Worm (Caenorhabditis elegans) whole organism, midembryonic: ENCODE results near the gene K04A8.20.

Experiments used
- T22C8.4 ChIP-seq: fragments of 200-800 bp; sonication (Bioruptor generic); IDR thresholded peaks from 2 replicates; pipeline ENCODE4 v1.3.6; 2022; ENCODE audit warnings: missing genetic modification characterization, missing compliant biosample characterization
- cog-1 ChIP-seq: sonication (generic microtip); optimal IDR thresholded peaks from 2 replicates; lab custom pipeline; 2016; ENCODE audit warnings: missing genetic modification characterization, missing compliant biosample characterization
- flt-1 ChIP-seq: fragments of 200-800 bp; sonication (Bioruptor generic); IDR thresholded peaks from 2 replicates; pipeline ENCODE4 v1.3.6; 2022; ENCODE audit warnings: missing genetic modification characterization, missing compliant biosample characterization
- med-1 ChIP-seq: sonication (generic microtip); optimal IDR thresholded peaks from 2 replicates; lab custom pipeline; 2017; ENCODE audit warnings: missing genetic modification characterization, mild to moderate bottlenecking, missing compliant biosample characterization, antibody characterized with exemption, missing genetic modification reagents; ENCODE audit not compliant: insufficient read depth
- tab-1 ChIP-seq: fragments of 200-800 bp; sonication (Bioruptor generic); IDR thresholded peaks from 2 replicates; pipeline ENCODE4 v1.3.6; 2022; ENCODE audit warnings: missing genetic modification characterization, missing compliant biosample characterization
- ztf-23 ChIP-seq: fragments of 200-800 bp; sonication (Bioruptor generic); IDR thresholded peaks from 2 replicates; pipeline ENCODE4 v1.3.6; 2022; ENCODE audit warnings: missing genetic modification reagents, missing genetic modification characterization, missing compliant biosample characterization
- ztf-29 ChIP-seq: fragments of 200-800 bp; sonication (Bioruptor generic); IDR thresholded peaks from 2 replicates; pipeline ENCODE4 v1.3.6; 2022; ENCODE audit warnings: missing genetic modification reagents, missing genetic modification characterization, missing compliant biosample characterization

DNA sequence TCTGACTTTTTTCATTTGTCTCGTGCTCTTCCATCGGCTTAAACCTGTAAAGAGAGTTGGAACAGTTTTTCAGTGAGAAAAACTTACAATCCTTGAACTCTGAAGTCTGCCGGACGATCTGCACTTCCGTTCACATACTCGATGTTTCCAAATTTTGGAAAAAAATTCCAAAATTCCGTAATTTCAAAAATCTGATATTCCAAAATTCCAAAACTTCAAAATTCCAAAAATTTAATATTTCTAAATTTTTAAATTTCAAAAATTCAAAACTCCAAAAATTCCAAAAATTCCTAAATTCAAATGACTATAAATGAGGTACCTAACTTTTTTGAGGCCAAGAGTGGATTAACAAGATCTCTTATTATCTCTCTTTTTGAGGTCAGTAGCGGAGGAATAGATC lies 27.3 kb downstream of the K04A8.20 start, which contains the start of gene EGAP9.4:
- TF ChIP-seq cog-1 = no peak
- TF ChIP-seq med-1 (GFP tag; lab: Kevin White, UChicago) = no peak
- no peak for TF ChIP-seq flt-1 (GFP tag; lab: Robert Waterston, UW)
- no peak for TF ChIP-seq ztf-29 (GFP tag; lab: Robert Waterston, UW)
- TF ChIP-seq ztf-23 = no peak
- TF ChIP-seq tab-1 (GFP tag; lab: Robert Waterston, UW) = no peak
- TF ChIP-seq T22C8.4 (GFP tag; lab: Robert Waterston, UW) = no peak
